Fruit fly (Drosophila melanogaster): Measurements from ENCODE around the gene rdx.
A peak's percentile ranks its signal among the peaks of the same experiment; 100 is the strongest.

- TF ChIP-seq D1 (tag; optimal IDR thresholded peaks at IDR 0.05) (no peak), gl (tag; optimal IDR thresholded peaks at IDR 0.05) (peak; percentile 59), Snoo (tag; optimal IDR thresholded peaks at IDR 0.05) (no peak), CG15710 (tag; optimal IDR thresholded peaks at IDR 0.05) (no peak), Pif1B (GFP tag; optimal IDR thresholded peaks at IDR 0.05) (no peak), CG17806 (tag; optimal IDR thresholded peaks at IDR 0.05) (no peak), CG9948 (tag; optimal IDR thresholded peaks at IDR 0.05) (no peak)
These were observed 13.4 kb downstream of the rdx start for dm6 chr3R:14018430-14018786.
